Worm (Caenorhabditis elegans) whole organism, L3 larva: ENCODE results near the gene mecr-1.

Source experiments
- R02D3.7 ChIP-seq: fragments of 150-350 bp; optimal IDR thresholded peaks from 2 replicates; lab custom pipeline; 2014; ENCODE audit warnings: missing biosample characterization, missing genetic modification characterization
- ama-1 ChIP-seq: fragments of 150-350 bp; optimal IDR thresholded peaks from 2 replicates; lab custom pipeline; 2018
- elt-2 ChIP-seq: sonication (generic microtip); optimal IDR thresholded peaks from 2 replicates; lab custom pipeline; 2016; ENCODE audit warnings: missing genetic modification reagents, mild to moderate bottlenecking, missing genetic modification characterization, missing compliant biosample characterization
- fkh-10 ChIP-seq: sonication (generic microtip); optimal IDR thresholded peaks from 2 replicates; lab custom pipeline; 2017; ENCODE audit warnings: missing biosample characterization, missing genetic modification reagents, missing genetic modification characterization
- nhr-28 ChIP-seq: fragments of 150-350 bp; optimal IDR thresholded peaks from 2 replicates; lab custom pipeline; 2014; ENCODE audit warnings: missing biosample characterization, missing genetic modification characterization
- pqm-1 ChIP-seq: fragments of 150-350 bp; optimal IDR thresholded peaks from 2 replicates; lab custom pipeline; 2017; ENCODE audit warnings: missing biosample characterization, missing genetic modification characterization, inconsistent platforms
- skn-1 ChIP-seq: fragments of 150-350 bp; optimal IDR thresholded peaks from 2 replicates; lab custom pipeline; 2014; ENCODE audit warnings: missing biosample characterization, missing genetic modification characterization
- zag-1 ChIP-seq: fragments of 150-350 bp; optimal IDR thresholded peaks from 2 replicates; lab custom pipeline; 2014; ENCODE audit warnings: missing biosample characterization, missing genetic modification characterization

- TF ChIP-seq nhr-28 (no peak), fkh-10 (no peak), elt-2 (no peak), skn-1 (no peak), ama-1 (lab: Kevin White, UChicago) (no peak), pqm-1 (tag; lab: Kevin White, UChicago) (no peak), R02D3.7 (tag; lab: Kevin White, UChicago) (no peak), zag-1 (tag; lab: Kevin White, UChicago) (no peak)
Measured at ce11 chrII:13163009-13163408, 24.1 kb downstream of the mecr-1 start.
